Worm (Caenorhabditis elegans) whole organism, mixed stage, embryonic: ENCODE data around the gene C06E4.8.

Experiments
- snpc-4 ChIP-seq: fragments of 150-350 bp; optimal IDR thresholded peaks from 2 replicates; lab custom pipeline; 2014; ENCODE audit warnings: missing biosample characterization, missing genetic modification characterization
- tbx-8 ChIP-seq: fragments of 200-800 bp; sonication (Bioruptor generic); optimal IDR thresholded peaks from 2 replicates; lab custom pipeline; 2018; ENCODE audit warnings: mild to moderate bottlenecking, missing genetic modification characterization, moderate library complexity, missing compliant biosample characterization
- ztf-11 ChIP-seq: fragments of 150-350 bp; optimal IDR thresholded peaks from 2 replicates; lab custom pipeline; 2014; ENCODE audit warnings: missing biosample characterization, missing genetic modification characterization

DNA sequence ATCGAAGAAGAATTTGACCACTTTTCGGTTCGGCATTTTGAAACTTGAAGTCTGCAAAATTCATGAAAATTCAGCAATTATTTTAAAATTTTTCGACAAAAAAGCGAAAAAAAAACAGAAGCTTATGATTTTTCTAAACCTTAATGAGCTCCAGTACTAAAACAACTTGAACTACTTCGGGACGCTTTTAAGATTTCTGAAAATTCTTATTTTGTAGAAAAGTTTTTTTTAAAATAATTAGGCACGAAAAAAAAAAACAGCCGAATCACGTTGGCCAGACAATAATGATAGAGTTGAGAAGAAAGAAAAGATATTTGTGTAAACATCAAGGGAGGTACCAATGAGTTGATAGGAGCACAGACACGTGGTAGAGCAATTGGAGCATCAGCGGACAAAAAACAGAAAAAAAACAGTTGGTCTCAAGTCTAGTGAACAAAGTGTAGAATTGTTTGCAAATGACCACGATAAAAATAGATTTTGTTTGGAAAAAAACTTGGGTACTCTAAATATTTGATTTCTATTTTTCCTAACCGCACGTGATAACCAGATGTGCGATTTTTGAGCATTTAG lies 43.4 kb downstream of the C06E4.8 start, which contains the start of gene gstk-2:
- no peak for TF ChIP-seq snpc-4 (tag; lab: Kevin White, UChicago)
- no peak for TF ChIP-seq tbx-8 (GFP tag; lab: Kevin White, UChicago)
- TF ChIP-seq ztf-11, result no peak
